Worm (Caenorhabditis elegans) whole organism, late embryonic: ENCODE data around the gene Y46D2A.3.

Source experiments
- C38D4.7 ChIP-seq: fragments of 200-800 bp; sonication (Bioruptor generic); optimal IDR thresholded peaks from 2 replicates; lab custom pipeline; 2018; ENCODE audit warnings: mild to moderate bottlenecking, missing genetic modification characterization, moderate library complexity, missing compliant biosample characterization
- F13H6.1 ChIP-seq: sonication (generic microtip); optimal IDR thresholded peaks from 2 replicates; lab custom pipeline; 2016; ENCODE audit warnings: missing genetic modification characterization, missing compliant biosample characterization
- ceh-14 ChIP-seq: sonication (generic microtip); optimal IDR thresholded peaks from 2 replicates; lab custom pipeline; 2016; ENCODE audit warnings: missing genotype, missing genetic modification characterization, missing compliant biosample characterization
- ceh-19 ChIP-seq: fragments of 200-800 bp; sonication (Bioruptor generic); optimal IDR thresholded peaks from 2 replicates; lab custom pipeline; 2018; ENCODE audit warnings: mild to moderate bottlenecking, missing genetic modification characterization, missing compliant biosample characterization
- ceh-22 ChIP-seq: sonication (generic microtip); optimal IDR thresholded peaks from 2 replicates; lab custom pipeline; 2017; ENCODE audit warnings: missing biosample characterization, missing genetic modification characterization
- ceh-30 ChIP-seq: fragments of 150-350 bp; optimal IDR thresholded peaks from 2 replicates; lab custom pipeline; 2014; ENCODE audit warnings: missing biosample characterization, missing genetic modification characterization
- ceh-31 ChIP-seq: sonication (generic microtip); optimal IDR thresholded peaks from 2 replicates; lab custom pipeline; 2016; ENCODE audit warnings: missing genetic modification characterization, missing compliant biosample characterization
- ceh-48 ChIP-seq: sonication (generic microtip); optimal IDR thresholded peaks from 2 replicates; lab custom pipeline; 2016; ENCODE audit warnings: missing genetic modification characterization, inconsistent platforms, missing compliant biosample characterization
- ceh-9 ChIP-seq: sonication (generic microtip); optimal IDR thresholded peaks from 2 replicates; lab custom pipeline; 2016; ENCODE audit warnings: mild to moderate bottlenecking, missing genetic modification characterization, inconsistent platforms, missing compliant biosample characterization
- che-1 ChIP-seq: sonication (generic microtip); optimal IDR thresholded peaks from 2 replicates; lab custom pipeline; 2016; ENCODE audit warnings: mild to moderate bottlenecking, missing genetic modification characterization, missing compliant biosample characterization
- dve-1 ChIP-seq: sonication (generic microtip); optimal IDR thresholded peaks from 2 replicates; lab custom pipeline; 2017; ENCODE audit warnings: antibody characterized with exemption, mild to moderate bottlenecking, missing genetic modification characterization, missing compliant biosample characterization
- eyg-1 ChIP-seq: sonication (generic microtip); optimal IDR thresholded peaks from 2 replicates; lab custom pipeline; 2016; ENCODE audit warnings: missing genotype, missing genetic modification characterization, missing compliant biosample characterization
- fax-1 ChIP-seq: sonication (generic microtip); optimal IDR thresholded peaks from 2 replicates; lab custom pipeline; 2016; ENCODE audit warnings: missing genotype, missing genetic modification characterization, missing compliant biosample characterization
- fkh-10 ChIP-seq: fragments of 150-350 bp; optimal IDR thresholded peaks from 2 replicates; lab custom pipeline; 2014; ENCODE audit warnings: missing biosample characterization, missing genetic modification reagents, missing genetic modification characterization
- fkh-6 ChIP-seq: sonication (generic microtip); optimal IDR thresholded peaks from 2 replicates; lab custom pipeline; 2016; ENCODE audit warnings: missing genetic modification characterization, missing compliant biosample characterization
- hlh-6 ChIP-seq: sonication (generic microtip); optimal IDR thresholded peaks from 2 replicates; lab custom pipeline; 2016; ENCODE audit warnings: missing genotype, missing genetic modification characterization, missing compliant biosample characterization
- hlh-8 ChIP-seq: sonication (generic microtip); optimal IDR thresholded peaks from 2 replicates; lab custom pipeline; 2016; ENCODE audit warnings: missing genotype, missing genetic modification characterization, missing compliant biosample characterization
- madf-2 ChIP-seq: sonication (generic microtip); optimal IDR thresholded peaks from 2 replicates; lab custom pipeline; 2017; ENCODE audit warnings: missing genetic modification characterization, missing compliant biosample characterization
- mec-3 ChIP-seq: sonication (generic microtip); optimal IDR thresholded peaks from 2 replicates; lab custom pipeline; 2016; ENCODE audit warnings: borderline replicate concordance, missing genetic modification characterization, missing compliant biosample characterization
- nfya-1 ChIP-seq: sonication (generic microtip); optimal IDR thresholded peaks from 2 replicates; lab custom pipeline; 2017; ENCODE audit warnings: missing genetic modification characterization, mild to moderate bottlenecking, missing compliant biosample characterization, antibody characterized with exemption, moderate library complexity
- nhr-11 ChIP-seq: fragments of 150-350 bp; optimal IDR thresholded peaks from 2 replicates; lab custom pipeline; 2014; ENCODE audit warnings: missing biosample characterization, missing genetic modification characterization
- nhr-232 ChIP-seq: sonication (generic microtip); optimal IDR thresholded peaks from 2 replicates; lab custom pipeline; 2016; ENCODE audit warnings: missing genetic modification characterization, missing compliant biosample characterization
- odd-2 ChIP-seq: sonication (generic microtip); optimal IDR thresholded peaks from 2 replicates; lab custom pipeline; 2017; ENCODE audit warnings: antibody characterized with exemption, mild to moderate bottlenecking, missing genetic modification characterization, missing compliant biosample characterization
- pag-3 ChIP-seq: sonication (generic microtip); optimal IDR thresholded peaks from 2 replicates; lab custom pipeline; 2016; ENCODE audit warnings: missing compliant biosample characterization, missing genetic modification characterization, borderline replicate concordance
- pat-9 ChIP-seq: fragments of 200-800 bp; sonication (Bioruptor generic); optimal IDR thresholded peaks from 2 replicates; lab custom pipeline; 2018; ENCODE audit warnings: mild to moderate bottlenecking, missing genetic modification characterization, moderate library complexity, missing compliant biosample characterization
- pax-1 ChIP-seq: fragments of 150-350 bp; optimal IDR thresholded peaks from 2 replicates; lab custom pipeline; 2014; ENCODE audit warnings: missing biosample characterization, missing genetic modification characterization
- ref-2 ChIP-seq: sonication (generic microtip); optimal IDR thresholded peaks from 2 replicates; lab custom pipeline; 2016; ENCODE audit warnings: missing genetic modification characterization, missing compliant biosample characterization
- sdc-2 ChIP-seq: sonication (generic microtip); optimal IDR thresholded peaks from 2 replicates; lab custom pipeline; 2016; ENCODE audit warnings: missing genotype, missing genetic modification characterization, missing compliant biosample characterization
- sox-2 ChIP-seq: fragments of 200-800 bp; sonication (Bioruptor generic); IDR thresholded peaks from 2 replicates; pipeline ENCODE4 v1.3.6; 2022; ENCODE audit warnings: missing genetic modification reagents, missing genetic modification characterization, missing compliant biosample characterization
- sox-4 ChIP-seq: sonication (generic microtip); optimal IDR thresholded peaks from 2 replicates; lab custom pipeline; 2017; ENCODE audit warnings: mild to moderate bottlenecking, missing genetic modification characterization, inconsistent platforms, missing compliant biosample characterization
- tbx-7 ChIP-seq: sonication (generic microtip); optimal IDR thresholded peaks from 2 replicates; lab custom pipeline; 2016; ENCODE audit warnings: missing genotype, missing genetic modification characterization, missing compliant biosample characterization
- ttx-3 ChIP-seq: sonication (generic microtip); optimal IDR thresholded peaks from 2 replicates; lab custom pipeline; 2016; ENCODE audit warnings: missing genetic modification reagents, missing genetic modification characterization, missing compliant biosample characterization
- zip-5 ChIP-seq: sonication (generic microtip); optimal IDR thresholded peaks from 2 replicates; lab custom pipeline; 2016; ENCODE audit warnings: missing genetic modification characterization, missing compliant biosample characterization

Gene Y46D2A.3

DNA sequence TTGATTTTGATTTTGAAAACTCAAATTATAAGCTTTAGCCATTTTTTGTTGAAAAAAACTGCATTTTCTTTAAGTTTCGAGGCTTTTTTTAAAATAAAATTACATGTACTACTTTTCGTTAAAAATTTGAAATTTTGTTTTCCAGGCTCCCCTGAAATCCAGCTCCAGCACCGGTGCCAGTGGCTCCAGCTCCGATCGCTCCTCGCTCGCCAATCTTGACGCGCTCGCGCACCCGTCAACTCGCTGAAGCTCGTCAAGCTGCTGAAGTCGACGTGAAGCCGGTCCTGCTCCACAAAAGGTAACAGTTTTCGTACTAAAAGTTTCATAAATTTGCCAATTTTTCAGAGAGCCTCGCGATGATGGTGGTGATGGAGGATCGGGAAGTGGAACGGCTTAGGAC is 13.8 kb upstream of the Y46D2A.3 start:
- TF ChIP-seq nhr-232 (tag; lab: Kevin White, UChicago): no peak
- no peak for TF ChIP-seq ceh-30 (tag; lab: Kevin White, UChicago)
- no peak for TF ChIP-seq nfya-1 (tag; lab: Kevin White, UChicago)
- TF ChIP-seq hlh-6 (tag; lab: Kevin White, UChicago): no peak
- no peak for TF ChIP-seq ceh-22 (tag; lab: Kevin White, UChicago)
- TF ChIP-seq pat-9 (tag; lab: Kevin White, UChicago): no peak
- no peak for TF ChIP-seq tbx-7
- no peak for TF ChIP-seq sox-2 (GFP tag; lab: Robert Waterston, UW)
- TF ChIP-seq pag-3: no peak
- TF ChIP-seq ceh-9 (tag; lab: Kevin White, UChicago): no peak

ce11 chrII:3340251-3340650 is 13.2 kb upstream of the Y46D2A.3 start, which contains the start of gene F14D2.5:
F14D2.5 (plus strand) TSS chrII:3340551.
- TF ChIP-seq ceh-19 (no peak), hlh-8 (no peak)

DNA sequence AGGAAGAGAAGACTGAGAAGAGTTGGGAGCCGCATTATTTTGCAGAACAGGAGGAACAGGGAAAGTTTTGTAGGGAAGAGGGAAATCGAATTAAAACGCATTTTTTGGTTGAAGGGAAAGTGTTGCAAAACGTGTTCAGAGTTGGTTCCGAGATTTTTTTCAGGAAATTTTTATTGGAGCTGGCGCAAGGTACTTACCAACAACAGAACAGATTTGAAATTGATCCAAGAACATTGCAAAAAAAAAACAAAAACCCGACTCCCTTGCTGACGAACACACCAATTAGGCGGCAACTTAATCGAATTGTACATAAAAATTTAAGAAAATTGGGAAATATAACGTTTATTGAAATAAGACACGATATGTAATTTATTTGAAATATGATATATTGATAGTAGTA is 11.6 kb upstream of the Y46D2A.3 start, which contains the start of gene F14D2.7:
TSS of gene F14D2.7 (minus strand) at position 101 of the 400 bp plus-strand sequence.
- TF ChIP-seq odd-2 (tag; lab: Kevin White, UChicago) (no peak), ttx-3 (tag; lab: Kevin White, UChicago) (no peak), eyg-1 (tag; lab: Kevin White, UChicago) (no peak), fkh-6 (no peak), nfya-1 (tag; lab: Kevin White, UChicago) (no peak), sox-4 (tag; lab: Kevin White, UChicago) (no peak), mec-3 (no peak), dve-1 (tag; lab: Kevin White, UChicago) (no peak), ceh-14 (tag; lab: Kevin White, UChicago) (no peak), zip-5 (no peak), hlh-6 (tag; lab: Kevin White, UChicago) (no peak), C38D4.7 (GFP tag; lab: Kevin White, UChicago) (no peak), fkh-10 (GFP tag; lab: Kevin White, UChicago) (no peak), hlh-8 (no peak), ref-2 (tag; lab: Kevin White, UChicago) (no peak), che-1 (tag; lab: Kevin White, UChicago) (no peak), madf-2 (no peak), pag-3 (no peak), F13H6.1 (no peak)
- TF ChIP-seq, all 69 proteins: peak for 0

DNA sequence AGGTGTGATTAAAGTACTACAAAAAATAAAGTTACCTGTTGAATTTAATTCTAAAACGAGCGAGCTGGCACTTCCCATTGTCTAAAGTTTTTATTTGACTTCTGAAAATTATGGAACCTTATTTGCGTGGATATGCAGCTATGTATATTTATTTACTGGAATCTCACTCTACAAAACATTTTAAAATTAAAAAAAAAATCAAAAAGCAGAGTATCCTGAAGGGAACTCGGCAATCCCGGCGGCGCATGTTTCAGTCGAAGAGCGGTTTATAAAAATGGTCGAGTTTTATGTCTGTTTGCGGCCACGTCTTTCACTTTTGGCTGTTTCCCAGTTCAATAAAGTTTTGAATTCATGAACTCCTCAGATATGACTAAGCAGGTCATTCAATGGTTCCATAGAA is 10.0 kb upstream of the Y46D2A.3 start, which contains the start of gene F14D2.19:
TSS of gene F14D2.19 (minus strand) at position 101 of the 400 bp plus-strand sequence.
- no peak for TF ChIP-seq hlh-6 (tag; lab: Kevin White, UChicago)
- no peak for TF ChIP-seq nhr-11 (tag; lab: Kevin White, UChicago)
- no peak for TF ChIP-seq sdc-2 (tag; lab: Kevin White, UChicago)
- no peak for TF ChIP-seq mec-3
- TF ChIP-seq fax-1 (tag; lab: Kevin White, UChicago): no peak
- TF ChIP-seq sox-4 (tag; lab: Kevin White, UChicago): no peak
- no peak for TF ChIP-seq C38D4.7 (GFP tag; lab: Kevin White, UChicago)
- no peak for TF ChIP-seq ceh-31 (tag; lab: Kevin White, UChicago)
- TF ChIP-seq pat-9 (tag; lab: Kevin White, UChicago): no peak
- no peak for TF ChIP-seq pax-1
- no peak for TF ChIP-seq ceh-48 (tag; lab: Kevin White, UChicago)

DNA sequence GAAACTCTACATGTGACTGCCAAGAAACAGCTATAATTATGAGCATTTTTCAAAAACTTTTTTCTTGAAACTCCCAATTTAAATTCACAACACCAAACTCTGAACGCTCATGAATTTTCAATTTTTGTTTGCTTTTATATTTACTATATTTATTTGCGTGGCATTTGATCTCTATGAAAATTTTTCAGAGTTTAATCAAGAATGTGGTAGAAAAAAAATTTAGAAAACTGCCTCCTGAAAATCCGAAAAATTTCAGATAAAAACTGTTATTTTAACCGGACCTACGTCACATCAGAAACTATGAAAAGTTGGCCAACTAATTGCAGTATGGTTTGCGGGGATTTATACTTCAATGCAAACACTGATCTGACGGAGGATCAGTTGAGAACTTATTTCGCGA is 5.0 kb upstream of the Y46D2A.3 start, which contains the start of gene irld-27:
TSS of gene irld-27 (plus strand) at position 301 of the 400 bp plus-strand sequence.
- no peak for TF ChIP-seq odd-2 (tag; lab: Kevin White, UChicago)
